Fruit fly (Drosophila melanogaster) whole organism, wandering third instar larva: ENCODE results near the gene Rlip.
A peak's percentile ranks its signal among the peaks of the same experiment; 100 is the strongest.

ENCODE experiments used
- Abd-B ChIP-seq: fragments of >200 bp; optimal IDR thresholded peaks from 2 replicates; lab custom pipeline; 2017; ENCODE audit warnings: missing biosample characterization, missing genetic modification characterization
- CG32264 ChIP-seq: fragments of 200-800 bp; sonication (Bioruptor generic); optimal IDR thresholded peaks from 2 replicates; lab custom pipeline; 2016; ENCODE audit warnings: missing biosample characterization, missing genetic modification characterization
- CG9705 ChIP-seq: fragments of 200-800 bp; sonication (Bioruptor generic); optimal IDR thresholded peaks from 2 replicates; lab custom pipeline; 2018; ENCODE audit warnings: missing biosample characterization, mild to moderate bottlenecking, missing genetic modification characterization
- CrebA ChIP-seq: fragments of 200-800 bp; sonication (Bioruptor generic); optimal IDR thresholded peaks from 2 replicates; lab custom pipeline; 2016; ENCODE audit warnings: missing biosample characterization, mild to moderate bottlenecking, missing genetic modification characterization, borderline replicate concordance
- Dfd ChIP-seq: fragments of >200 bp; optimal IDR thresholded peaks from 2 replicates; lab custom pipeline; 2017; ENCODE audit warnings: missing biosample characterization, missing genetic modification characterization
- Dif ChIP-seq: fragments of 200-275, 200-300 bp; sonication (Bioruptor generic); optimal IDR thresholded peaks from 2 replicates; lab custom pipeline; 2018; ENCODE audit warnings: missing biosample characterization, missing genetic modification characterization; ENCODE audit not compliant: partially characterized antibody
- GATAd ChIP-seq: sonication (Bioruptor generic); optimal IDR thresholded peaks from 2 replicates; lab custom pipeline; 2016; ENCODE audit warnings: missing biosample characterization, missing genetic modification characterization
- HLH106 ChIP-seq: fragments of 200-800 bp; optimal IDR thresholded peaks from 3 replicates; lab custom pipeline; 2019; ENCODE audit warnings: missing biosample characterization, mild to moderate bottlenecking, missing genetic modification characterization, moderate library complexity
- Hnf4 ChIP-seq: fragments of 200-800 bp; sonication (Bioruptor generic); optimal IDR thresholded peaks from 2 replicates; lab custom pipeline; 2016; ENCODE audit warnings: missing biosample characterization, mild to moderate bottlenecking, missing genetic modification characterization
- Hr83 ChIP-seq: fragments of 200-300 bp; sonication (Bioruptor generic); optimal IDR thresholded peaks from 2 replicates; lab custom pipeline; 2016; ENCODE audit warnings: missing biosample characterization, mild to moderate bottlenecking, missing genetic modification characterization, moderate library complexity; ENCODE audit not compliant: poor library complexity, severe bottlenecking
- Jra ChIP-seq: sonication (Bioruptor generic); optimal IDR thresholded peaks from 2 replicates; lab custom pipeline; 2016; ENCODE audit warnings: missing biosample characterization, missing genetic modification characterization
- Mio ChIP-seq: sonication (Bioruptor generic); optimal IDR thresholded peaks from 2 replicates; lab custom pipeline; 2016; ENCODE audit warnings: missing biosample characterization, missing genetic modification characterization
- Myc ChIP-seq: fragments of >200 bp; optimal IDR thresholded peaks from 2 replicates; lab custom pipeline; 2017
- N ChIP-seq: fragments of >200 bp; optimal IDR thresholded peaks from 2 replicates; lab custom pipeline; 2018; ENCODE audit warnings: missing biosample characterization, missing external identifiers, missing genetic modification characterization
- OdsH ChIP-seq: fragments of 200-800 bp; sonication (Bioruptor generic); optimal IDR thresholded peaks from 2 replicates; lab custom pipeline; 2016; ENCODE audit warnings: missing biosample characterization, mild to moderate bottlenecking, missing genetic modification characterization
- Rel ChIP-seq, 2 experiments: fragments of 200-800 bp; sonication (Bioruptor generic) in 1 of 2; optimal IDR thresholded peaks; 2 replicates in 1 of 2; 3 replicates in 1 of 2; lab custom pipeline; 2016 to 2019; ENCODE audit warnings: mild to moderate bottlenecking in 2 of 2, missing biosample characterization in 2 of 2, missing genetic modification characterization in 2 of 2, moderate library complexity in 1 of 2
- Sp1 ChIP-seq: fragments of 200-800 bp; sonication (Bioruptor generic); optimal IDR thresholded peaks from 3 replicates; lab custom pipeline; 2019; ENCODE audit warnings: missing biosample characterization, mild to moderate bottlenecking, missing genetic modification characterization, moderate library complexity
- Vsx2 ChIP-seq: fragments of 200-300, 225-300 bp; sonication (Bioruptor generic); optimal IDR thresholded peaks from 2 replicates; lab custom pipeline; 2018; ENCODE audit warnings: missing biosample characterization, missing genetic modification characterization; ENCODE audit not compliant: partially characterized antibody
- br ChIP-seq: fragments of 200-800 bp; sonication (Bioruptor generic); optimal IDR thresholded peaks from 2 replicates; lab custom pipeline; 2016; ENCODE audit warnings: missing biosample characterization, missing genetic modification characterization
- brk ChIP-seq: fragments of 200-800 bp; sonication (Bioruptor generic); optimal IDR thresholded peaks from 2 replicates; lab custom pipeline; 2016; ENCODE audit warnings: missing biosample characterization, mild to moderate bottlenecking, missing genetic modification characterization
- dl ChIP-seq, 2 experiments: fragments of 175-275, 200-275 bp in 1 of 2; fragments of 200-275 bp in 1 of 2; sonication (Bioruptor generic); optimal IDR thresholded peaks; lab custom pipeline; 2018; ENCODE audit warnings: mild to moderate bottlenecking in 2 of 2, missing biosample characterization in 2 of 2, missing genetic modification characterization in 2 of 2, moderate library complexity in 2 of 2; ENCODE audit not compliant: partially characterized antibody in 2 of 2, insufficient read depth in 1 of 2
- dmrt93B ChIP-seq: fragments of 200-800 bp; sonication (Bioruptor generic); optimal IDR thresholded peaks from 2 replicates; lab custom pipeline; 2018; ENCODE audit warnings: missing biosample characterization, mild to moderate bottlenecking, missing genetic modification characterization
- dsf ChIP-seq: sonication (Bioruptor generic); optimal IDR thresholded peaks from 2 replicates; lab custom pipeline; 2016; ENCODE audit warnings: missing biosample characterization, missing genetic modification characterization, borderline replicate concordance
- ey ChIP-seq: fragments of 200-800 bp; sonication (Bioruptor generic); optimal IDR thresholded peaks from 2 replicates; lab custom pipeline; 2016; ENCODE audit warnings: missing biosample characterization, missing genetic modification characterization
- foxo ChIP-seq, 2 experiments: fragments of 200-800 bp; sonication (Bioruptor generic); optimal IDR thresholded peaks; 2 replicates in 1 of 2; 3 replicates in 1 of 2; lab custom pipeline; 2016 to 2017; ENCODE audit warnings: missing biosample characterization in 2 of 2, missing genetic modification characterization in 2 of 2
- fru ChIP-seq: fragments of 200-800 bp; sonication (Bioruptor generic); optimal IDR thresholded peaks from 3 replicates; lab custom pipeline; 2016; ENCODE audit warnings: missing biosample characterization, mild to moderate bottlenecking, missing genetic modification characterization
- h ChIP-seq: fragments of 200-800 bp; sonication (Bioruptor generic); optimal IDR thresholded peaks from 3 replicates; lab custom pipeline; 2016; ENCODE audit warnings: missing biosample characterization, mild to moderate bottlenecking, missing genetic modification characterization
- jim ChIP-seq: fragments of 175-275, 200-325 bp; sonication (Bioruptor generic); optimal IDR thresholded peaks from 2 replicates; lab custom pipeline; 2016; ENCODE audit warnings: missing biosample characterization, mild to moderate bottlenecking, missing genetic modification characterization
- lola ChIP-seq: fragments of >200 bp; optimal IDR thresholded peaks from 2 replicates; lab custom pipeline; 2017; ENCODE audit warnings: missing biosample characterization, missing genetic modification characterization
- pan ChIP-seq: fragments of >200 bp; optimal IDR thresholded peaks from 2 replicates; lab custom pipeline; 2017
- psq ChIP-seq: fragments of 200-800 bp; sonication (Bioruptor generic); optimal IDR thresholded peaks from 3 replicates; lab custom pipeline; 2017; ENCODE audit warnings: missing biosample characterization, mild to moderate bottlenecking, missing genetic modification characterization, moderate library complexity
- rgr ChIP-seq: fragments of 200-800 bp; sonication (Bioruptor generic); optimal IDR thresholded peaks from 3 replicates; lab custom pipeline; 2016; ENCODE audit warnings: missing biosample characterization, mild to moderate bottlenecking, missing genetic modification characterization
- sage ChIP-seq: fragments of 200-800 bp; sonication (Bioruptor generic); optimal IDR thresholded peaks from 2 replicates; lab custom pipeline; 2016; ENCODE audit warnings: missing biosample characterization, mild to moderate bottlenecking, missing genetic modification characterization
- sv ChIP-seq: fragments of 200-800 bp; sonication (Bioruptor generic); optimal IDR thresholded peaks from 3 replicates; lab custom pipeline; 2016; ENCODE audit warnings: missing biosample characterization, missing genetic modification characterization
- tai ChIP-seq: sonication (Bioruptor generic); optimal IDR thresholded peaks from 2 replicates; lab custom pipeline; 2016; ENCODE audit warnings: missing biosample characterization, missing genetic modification characterization
- usp ChIP-seq: fragments of >200 bp; optimal IDR thresholded peaks from 2 replicates; lab custom pipeline; 2017; ENCODE audit warnings: missing biosample characterization, missing genetic modification characterization
- woc ChIP-seq: sonication (Bioruptor generic); optimal IDR thresholded peaks from 2 replicates; lab custom pipeline; 2016; ENCODE audit warnings: missing biosample characterization, mild to moderate bottlenecking, missing genetic modification characterization

The Rlip gene

dm6 chr3R:20990409-20990808 lies 27.1 kb upstream of the Rlip start:
- no peak for TF ChIP-seq foxo (GFP tag; optimal IDR thresholded peaks at IDR 0.05; lab: Kevin White, UChicago)
- TF ChIP-seq dl (GFP tag; optimal IDR thresholded peaks at IDR 0.05; lab: Kevin White, UChicago; ENCODE audit: insufficient read depth in 1 of 2, partially characterized antibody in 2 of 2), result no peak
- no peak for TF ChIP-seq Abd-B (GFP tag; lab: Kevin White, UChicago)
- TF ChIP-seq usp, result no peak
- no peak for TF ChIP-seq N
- TF ChIP-seq pan, result no peak
- no peak for TF ChIP-seq GATAd
- no peak for TF ChIP-seq Hr83 (GFP tag; lab: Kevin White, UChicago)
- TF ChIP-seq h (GFP tag; lab: Kevin White, UChicago), result no peak
- no peak for TF ChIP-seq Mio (GFP tag; lab: Kevin White, UChicago)
- TF ChIP-seq Myc (lab: Kevin White, UChicago), result no peak
- no peak for TF ChIP-seq psq (GFP tag; lab: Kevin White, UChicago)
- TF ChIP-seq fru (GFP tag; lab: Kevin White, UChicago), result no peak
- TF ChIP-seq CG32264 (GFP tag; lab: Kevin White, UChicago), result no peak

- TF ChIP-seq tai (GFP tag; lab: Kevin White, UChicago) (no peak), rgr (no peak), Rel (GFP tag; optimal IDR thresholded peaks at IDR 0.05; lab: Kevin White, UChicago) (no peak), Rel (tag; optimal IDR thresholded peaks at IDR 0.05; lab: Kevin White, UChicago) (no peak), fru (GFP tag; lab: Kevin White, UChicago) (no peak), Vsx2 (GFP tag; lab: Kevin White, UChicago) (no peak), OdsH (GFP tag; lab: Kevin White, UChicago) (no peak), CG9705 (GFP tag; lab: Kevin White, UChicago) (no peak), lola (GFP tag; lab: Kevin White, UChicago) (no peak), Abd-B (GFP tag; lab: Kevin White, UChicago) (no peak), ey (no peak), br (no peak), pan (no peak), Mio (GFP tag; lab: Kevin White, UChicago) (no peak), woc (GFP tag; lab: Kevin White, UChicago) (no peak), Hr83 (GFP tag; lab: Kevin White, UChicago) (no peak), N (no peak)
Observed at dm6 chr3R:20998319-20998718, 19.2 kb upstream of the Rlip start.

dm6 chr3R:21001123-21001522 lies 16.4 kb upstream of the Rlip start:
- no peak for TF ChIP-seq HLH106 (tag; lab: Kevin White, UChicago)
- TF ChIP-seq Dfd (GFP tag; lab: Kevin White, UChicago), result no peak
- TF ChIP-seq tai (GFP tag; lab: Kevin White, UChicago), result no peak
- TF ChIP-seq pan, result no peak
- TF ChIP-seq Dif (GFP tag; lab: Kevin White, UChicago), result no peak
- TF ChIP-seq fru (GFP tag; lab: Kevin White, UChicago), result no peak
- TF ChIP-seq brk, result no peak

dm6 chr3R:21006967-21007366 lies 10.5 kb upstream of the Rlip start, which contains the start of gene Alp5:
Gene Alp5 (minus strand): TSS chr3R:21006990.
- TF ChIP-seq CrebA (peak; percentile 35), Rel (GFP tag; optimal IDR thresholded peaks at IDR 0.05; lab: Kevin White, UChicago) (no peak), Rel (tag; optimal IDR thresholded peaks at IDR 0.05; lab: Kevin White, UChicago) (no peak)

- TF ChIP-seq sage, result no peak
Observed at dm6 chr3R:21013780-21014179, 3.7 kb upstream of the Rlip start.

dm6 chr3R:21015636-21016035 lies 1.8 kb upstream of the Rlip start, which contains the start of gene CG5697:
Gene CG5697 (plus strand): TSS chr3R:21015949.
- no peak for TF ChIP-seq Hnf4 (GFP tag; lab: Kevin White, UChicago)
- TF ChIP-seq brk, result no peak
- TF ChIP-seq CrebA, result no peak
- no peak for TF ChIP-seq jim
- TF ChIP-seq dmrt93B (GFP tag; lab: Kevin White, UChicago), result no peak
- TF ChIP-seq Hr83 (GFP tag; lab: Kevin White, UChicago), result peak; percentile 26
- no peak for TF ChIP-seq dsf (GFP tag; lab: Kevin White, UChicago)
- no peak for TF ChIP-seq HLH106 (tag; lab: Kevin White, UChicago)
- TF ChIP-seq psq (GFP tag; lab: Kevin White, UChicago), result no peak
- no peak for TF ChIP-seq lola (GFP tag; lab: Kevin White, UChicago)
- no peak for TF ChIP-seq dl (GFP tag; optimal IDR thresholded peaks at IDR 0.05; lab: Kevin White, UChicago; ENCODE audit: insufficient read depth in 1 of 2, partially characterized antibody in 2 of 2)
- TF ChIP-seq CG32264 (GFP tag; lab: Kevin White, UChicago), result no peak
- peak; percentile 15 for TF ChIP-seq br
- no peak for TF ChIP-seq Jra (GFP tag; lab: Kevin White, UChicago)
- peak; percentile 11 for TF ChIP-seq h (GFP tag; lab: Kevin White, UChicago)
- no peak for TF ChIP-seq woc (GFP tag; lab: Kevin White, UChicago)
- no peak for TF ChIP-seq Dfd (GFP tag; lab: Kevin White, UChicago)
- TF ChIP-seq Rel (GFP tag; optimal IDR thresholded peaks at IDR 0.05; lab: Kevin White, UChicago), result no peak
- peak; percentile 13 for TF ChIP-seq Rel (tag; optimal IDR thresholded peaks at IDR 0.05; lab: Kevin White, UChicago)
- no peak for TF ChIP-seq tai (GFP tag; lab: Kevin White, UChicago)
- peak; percentile 16 for TF ChIP-seq OdsH (GFP tag; lab: Kevin White, UChicago)
- TF ChIP-seq Mio (GFP tag; lab: Kevin White, UChicago), result no peak
- no peak for TF ChIP-seq Sp1 (GFP tag; lab: Kevin White, UChicago)
- TF ChIP-seq GATAd, result no peak
- TF ChIP-seq rgr, result no peak
- no peak for TF ChIP-seq sv
